Worm (Caenorhabditis elegans) whole organism, L3 larva: ENCODE measurements around the gene H38K22.6.

Experiments
- R02D3.7 ChIP-seq: fragments of 150-350 bp; optimal IDR thresholded peaks from 2 replicates; lab custom pipeline; 2014; ENCODE audit warnings: missing biosample characterization, missing genetic modification characterization
- ZK546.5 ChIP-seq: sonication (generic microtip); optimal IDR thresholded peaks from 2 replicates; lab custom pipeline; 2017; ENCODE audit warnings: missing biosample characterization, missing genetic modification characterization
- aly-2 ChIP-seq: fragments of 150-350 bp; optimal IDR thresholded peaks from 2 replicates; lab custom pipeline; 2014; ENCODE audit warnings: missing biosample characterization, missing genetic modification characterization
- ama-1 ChIP-seq: fragments of 150-350 bp; optimal IDR thresholded peaks from 2 replicates; lab custom pipeline; 2018
- ceh-16 ChIP-seq: sonication (generic microtip); optimal IDR thresholded peaks from 2 replicates; lab custom pipeline; 2017; ENCODE audit warnings: missing biosample characterization, missing genetic modification characterization
- ceh-28 ChIP-seq: fragments of 150-350 bp; optimal IDR thresholded peaks from 2 replicates; lab custom pipeline; 2014; ENCODE audit warnings: missing biosample characterization, missing genetic modification reagents, missing genetic modification characterization
- ceh-82 ChIP-seq: fragments of 150-350 bp; optimal IDR thresholded peaks from 2 replicates; lab custom pipeline; 2014; ENCODE audit warnings: missing biosample characterization, missing genetic modification characterization
- egl-27 ChIP-seq: sonication (generic microtip); optimal IDR thresholded peaks from 4 replicates; lab custom pipeline; 2017; ENCODE audit warnings: missing biosample characterization, missing genetic modification reagents, missing genetic modification characterization
- elt-1 ChIP-seq: fragments of 150-350 bp; optimal IDR thresholded peaks from 2 replicates; lab custom pipeline; 2014; ENCODE audit warnings: missing biosample characterization, missing genetic modification characterization
- elt-2 ChIP-seq: sonication (generic microtip); optimal IDR thresholded peaks from 2 replicates; lab custom pipeline; 2016; ENCODE audit warnings: missing genetic modification reagents, mild to moderate bottlenecking, missing genetic modification characterization, missing compliant biosample characterization
- elt-3 ChIP-seq, 3 experiments: fragments of 150-350 bp in 1 of 3; sonication (generic microtip) in 2 of 3; optimal IDR thresholded peaks; 2 replicates in 2 of 3; 4 replicates in 1 of 3; lab custom pipeline; 2014 to 2017; ENCODE audit warnings: missing biosample characterization in 3 of 3, missing genetic modification characterization in 3 of 3
- eor-1 ChIP-seq, 2 experiments: fragments of 150-350 bp; optimal IDR thresholded peaks; 2 replicates each; lab custom pipeline; 2014 to 2018; ENCODE audit warnings: missing biosample characterization in 2 of 2, missing genetic modification characterization in 2 of 2
- fkh-10 ChIP-seq: sonication (generic microtip); optimal IDR thresholded peaks from 2 replicates; lab custom pipeline; 2017; ENCODE audit warnings: missing biosample characterization, missing genetic modification reagents, missing genetic modification characterization
- fkh-2 ChIP-seq: fragments of 150-350 bp; optimal IDR thresholded peaks from 2 replicates; lab custom pipeline; 2014; ENCODE audit warnings: missing biosample characterization, missing genetic modification reagents, missing genetic modification characterization
- fos-1 ChIP-seq: fragments of 150-350 bp; optimal IDR thresholded peaks from 2 replicates; lab custom pipeline; 2014; ENCODE audit warnings: missing biosample characterization, missing genetic modification characterization
- hmg-11 ChIP-seq: sonication (generic microtip); optimal IDR thresholded peaks from 2 replicates; lab custom pipeline; 2016; ENCODE audit warnings: missing genetic modification characterization, missing compliant biosample characterization
- jun-1 ChIP-seq: fragments of 150-350 bp; optimal IDR thresholded peaks from 2 replicates; lab custom pipeline; 2014; ENCODE audit warnings: missing biosample characterization, missing genetic modification reagents, missing genetic modification characterization
- lin-15B ChIP-seq: fragments of 150-350 bp; optimal IDR thresholded peaks from 2 replicates; lab custom pipeline; 2014; ENCODE audit warnings: missing biosample characterization, missing genetic modification characterization
- lin-39 ChIP-seq: fragments of 150-350 bp; optimal IDR thresholded peaks from 2 replicates; lab custom pipeline; 2018; ENCODE audit warnings: missing biosample characterization, missing genetic modification reagents, missing genetic modification characterization
- lsy-12 ChIP-seq: sonication (generic microtip); optimal IDR thresholded peaks from 2 replicates; lab custom pipeline; 2016; ENCODE audit warnings: mild to moderate bottlenecking, missing genetic modification characterization, missing compliant biosample characterization
- mdl-1 ChIP-seq: fragments of 150-350 bp; optimal IDR thresholded peaks from 2 replicates; lab custom pipeline; 2014; ENCODE audit warnings: missing biosample characterization, missing genetic modification characterization
- mml-1 ChIP-seq: fragments of 150-350 bp; sonication (generic microtip); optimal IDR thresholded peaks from 3 replicates; lab custom pipeline; 2014; ENCODE audit warnings: missing biosample characterization, missing genetic modification characterization
- nfya-1 ChIP-seq: sonication (generic microtip); optimal IDR thresholded peaks from 2 replicates; lab custom pipeline; 2017; ENCODE audit warnings: missing genetic modification characterization, mild to moderate bottlenecking, missing compliant biosample characterization, antibody characterized with exemption, moderate library complexity; ENCODE audit not compliant: insufficient read depth
- nhr-11 ChIP-seq: fragments of 150-350 bp; optimal IDR thresholded peaks from 2 replicates; lab custom pipeline; 2014; ENCODE audit warnings: missing biosample characterization, missing genetic modification characterization
- nhr-12 ChIP-seq: fragments of 150-350 bp; optimal IDR thresholded peaks from 2 replicates; lab custom pipeline; 2014; ENCODE audit warnings: missing biosample characterization, missing genetic modification characterization
- nhr-23 ChIP-seq: fragments of 150-350 bp; optimal IDR thresholded peaks from 2 replicates; lab custom pipeline; 2014; ENCODE audit warnings: missing biosample characterization, missing genetic modification reagents, missing genetic modification characterization
- nhr-237 ChIP-seq: fragments of 150-350 bp; optimal IDR thresholded peaks from 2 replicates; lab custom pipeline; 2014; ENCODE audit warnings: missing biosample characterization, missing genetic modification characterization
- nhr-25 ChIP-seq: sonication (generic microtip); optimal IDR thresholded peaks from 2 replicates; lab custom pipeline; 2017; ENCODE audit warnings: missing biosample characterization, missing genetic modification characterization
- nhr-28 ChIP-seq: fragments of 150-350 bp; optimal IDR thresholded peaks from 2 replicates; lab custom pipeline; 2014; ENCODE audit warnings: missing biosample characterization, missing genetic modification characterization
- nhr-43 ChIP-seq: sonication (generic microtip); optimal IDR thresholded peaks from 2 replicates; lab custom pipeline; 2016; ENCODE audit warnings: mild to moderate bottlenecking, missing genetic modification characterization, missing compliant biosample characterization; ENCODE audit not compliant: poor library complexity, severe bottlenecking
- nhr-67 ChIP-seq: fragments of 150-350 bp; optimal IDR thresholded peaks from 2 replicates; lab custom pipeline; 2014; ENCODE audit warnings: missing biosample characterization, missing genetic modification characterization
- nhr-76 ChIP-seq: fragments of 150-350 bp; sonication (generic microtip); optimal IDR thresholded peaks from 5 replicates; lab custom pipeline; 2014; ENCODE audit warnings: missing biosample characterization, missing genetic modification characterization
- nhr-77 ChIP-seq: fragments of 150-350 bp; optimal IDR thresholded peaks from 2 replicates; lab custom pipeline; 2014; ENCODE audit warnings: missing biosample characterization, missing genetic modification characterization
- pha-4 ChIP-seq: fragments of 150-350 bp; optimal IDR thresholded peaks from 2 replicates; lab custom pipeline; 2014; ENCODE audit warnings: missing biosample characterization, missing genetic modification reagents, missing genetic modification characterization
- pqm-1 ChIP-seq: fragments of 150-350 bp; optimal IDR thresholded peaks from 2 replicates; lab custom pipeline; 2017; ENCODE audit warnings: missing biosample characterization, missing genetic modification characterization, inconsistent platforms
- sea-2 ChIP-seq: fragments of 150-350 bp; sonication (generic microtip); optimal IDR thresholded peaks from 4 replicates; lab custom pipeline; 2014; ENCODE audit warnings: missing biosample characterization, missing genetic modification reagents, missing genetic modification characterization
- skn-1 ChIP-seq: fragments of 150-350 bp; optimal IDR thresholded peaks from 2 replicates; lab custom pipeline; 2014; ENCODE audit warnings: missing biosample characterization, missing genetic modification characterization
- snpc-4 ChIP-seq: fragments of 150-350 bp; optimal IDR thresholded peaks from 2 replicates; lab custom pipeline; 2014; ENCODE audit warnings: missing biosample characterization, missing genetic modification characterization
- tbx-2 ChIP-seq: sonication (generic microtip); optimal IDR thresholded peaks from 2 replicates; lab custom pipeline; 2016; ENCODE audit warnings: mild to moderate bottlenecking, missing genetic modification characterization, missing compliant biosample characterization
- unc-39 ChIP-seq: sonication (generic microtip); optimal IDR thresholded peaks from 4 replicates; lab custom pipeline; 2017; ENCODE audit warnings: missing biosample characterization, missing genetic modification characterization
- zag-1 ChIP-seq: fragments of 150-350 bp; optimal IDR thresholded peaks from 2 replicates; lab custom pipeline; 2014; ENCODE audit warnings: missing biosample characterization, missing genetic modification characterization
- ztf-11 ChIP-seq: fragments of 150-350 bp; optimal IDR thresholded peaks from 2 replicates; lab custom pipeline; 2014; ENCODE audit warnings: missing biosample characterization, missing genetic modification characterization
- ztf-4 ChIP-seq: fragments of 150-350 bp; optimal IDR thresholded peaks from 2 replicates; lab custom pipeline; 2014; ENCODE audit warnings: missing biosample characterization, missing genetic modification characterization

The H38K22.6 gene

DNA sequence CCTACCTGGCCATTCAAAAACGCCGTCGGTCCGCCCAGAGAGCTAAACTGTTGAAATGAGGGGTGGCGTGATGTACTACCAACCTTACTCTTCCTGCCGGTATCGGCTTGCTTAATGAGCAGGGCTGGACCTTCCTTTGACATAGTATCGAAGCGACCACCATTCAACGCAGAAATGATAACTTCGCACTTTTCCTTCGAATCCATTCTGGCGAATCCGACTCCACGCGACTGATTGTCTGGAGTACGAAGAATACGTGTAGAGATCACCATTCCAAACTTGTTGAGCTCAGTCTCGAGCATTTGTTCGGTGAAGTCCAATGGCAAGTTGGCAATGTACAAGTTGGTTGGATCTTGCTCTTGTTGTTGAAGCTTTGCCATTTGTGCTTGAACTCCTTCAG, 42.0 kb upstream of the H38K22.6 start:
- TF ChIP-seq fos-1 (tag; lab: Kevin White, UChicago) (no peak), nhr-237 (tag; lab: Kevin White, UChicago) (no peak), aly-2 (tag; lab: Kevin White, UChicago) (no peak), pha-4 (no peak), hmg-11 (tag; lab: Kevin White, UChicago) (no peak), ceh-82 (no peak), ceh-28 (tag; lab: Kevin White, UChicago) (no peak), egl-27 (no peak), lsy-12 (tag; lab: Kevin White, UChicago) (no peak), fkh-10 (no peak), nhr-28 (tag; lab: Kevin White, UChicago) (no peak), nhr-77 (no peak), ZK546.5 (tag; lab: Kevin White, UChicago) (no peak), nhr-23 (no peak)
- TF ChIP-seq, all 47 proteins: peak for 0

DNA sequence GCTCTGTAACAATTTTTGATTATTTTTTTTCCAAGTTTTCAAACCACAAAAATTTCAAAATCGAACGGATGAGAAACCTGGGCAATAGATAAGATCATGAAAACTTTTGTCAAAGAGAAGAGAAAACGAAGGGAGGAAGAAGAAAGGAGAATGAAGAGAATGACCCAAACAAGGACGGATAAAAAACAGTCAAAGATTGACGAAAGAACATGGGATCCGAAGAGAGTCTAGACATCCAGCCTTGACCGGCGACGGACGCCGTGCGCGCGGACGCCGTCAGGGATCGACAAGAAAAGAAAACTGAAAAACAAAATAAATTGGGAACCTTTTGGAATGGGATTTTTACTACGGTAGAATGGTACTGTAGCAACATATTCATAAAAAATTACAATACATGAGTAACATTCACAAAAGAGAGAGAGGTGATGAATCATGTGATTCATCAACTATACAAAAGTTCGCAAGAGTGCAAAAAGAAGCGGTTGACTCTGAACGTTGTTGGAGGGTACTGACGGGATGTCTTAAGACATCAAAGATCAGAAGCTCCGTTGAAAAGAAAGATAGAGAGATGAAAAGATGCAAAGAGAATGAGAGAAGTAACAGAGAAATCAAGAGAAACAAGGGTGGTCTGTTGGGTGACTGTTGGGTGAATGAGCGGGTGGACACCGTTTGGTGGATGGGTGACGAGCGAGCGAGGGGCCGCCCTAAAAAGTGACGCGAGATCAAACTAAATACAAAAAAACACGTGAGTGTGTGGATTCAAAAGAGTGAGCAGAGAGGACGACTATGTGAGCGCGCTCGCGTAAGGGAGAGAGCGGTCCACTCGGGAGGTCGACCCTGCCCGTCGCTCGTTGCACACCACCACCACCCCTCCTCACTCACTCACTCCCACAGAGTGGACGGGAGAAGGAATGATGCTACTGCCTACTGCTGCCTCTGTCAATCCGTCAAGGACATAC, 39.7 kb upstream of the H38K22.6 start, which contains the start of gene sup-26:
sup-26 (minus strand) TSS at position 10 of the 959 bp plus-strand sequence.
- peak; percentile 44 for TF ChIP-seq nhr-23
- no peak for TF ChIP-seq tbx-2 (tag; lab: Kevin White, UChicago)
- TF ChIP-seq elt-1 (tag; lab: Kevin White, UChicago): no peak
- TF ChIP-seq mdl-1: peak; percentile 2
- TF ChIP-seq nhr-25 (tag; lab: Kevin White, UChicago): peak; percentile 41
- TF ChIP-seq snpc-4 (tag; lab: Kevin White, UChicago): no peak
- TF ChIP-seq R02D3.7 (tag; lab: Kevin White, UChicago): no peak
- TF ChIP-seq unc-39 (tag; lab: Kevin White, UChicago): no peak
- no peak for TF ChIP-seq pqm-1 (tag; lab: Kevin White, UChicago)
- peak; percentile 7 for TF ChIP-seq ama-1 (lab: Kevin White, UChicago)
- peak; percentile 38 for TF ChIP-seq pha-4
- TF ChIP-seq elt-3 (tag; optimal IDR thresholded peaks at IDR 0.05; lab: Kevin White, UChicago): peak in 1 of 3 experiments; percentile 45
- TF ChIP-seq lin-39 (tag; lab: Kevin White, UChicago): peak; percentile 23
- TF ChIP-seq nhr-12: no peak
- TF ChIP-seq jun-1 (tag; lab: Kevin White, UChicago): no peak

DNA sequence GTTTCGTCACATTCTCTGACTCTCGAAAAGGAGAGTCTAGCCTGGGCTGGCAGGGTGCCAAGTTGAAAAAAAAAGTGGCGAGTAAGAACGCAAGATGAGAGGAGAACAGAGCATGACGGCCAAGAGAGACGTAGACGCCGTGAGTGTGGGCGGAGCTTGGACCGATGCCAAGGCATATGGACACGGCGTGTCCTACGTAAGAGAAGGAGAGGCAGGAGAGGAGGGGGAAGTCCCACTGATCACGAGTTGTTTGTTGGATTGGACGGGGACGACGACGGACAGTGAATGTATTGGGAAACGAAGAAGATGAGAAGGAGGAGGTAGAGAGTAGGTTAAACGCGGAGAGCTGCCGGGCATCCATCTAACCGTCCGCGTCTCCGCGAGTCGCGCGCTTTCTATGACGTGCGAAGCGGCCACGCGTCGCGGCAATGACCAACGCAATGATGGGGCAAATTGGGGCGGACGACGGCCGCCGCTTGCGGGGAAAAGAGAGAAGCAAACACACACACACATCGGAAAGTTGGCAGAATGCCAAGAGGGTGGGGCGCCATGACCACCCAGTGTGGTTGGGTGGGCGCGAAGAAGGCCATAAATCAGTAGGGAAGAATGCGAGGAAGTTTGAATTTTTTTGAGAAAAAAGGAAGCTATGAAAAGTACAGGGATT, 38.1 kb upstream of the H38K22.6 start:
- peak; percentile 72 for TF ChIP-seq egl-27
- TF ChIP-seq pha-4: peak; percentile 97
- peak; percentile 82 for TF ChIP-seq ceh-82
- TF ChIP-seq elt-3 (tag; optimal IDR thresholded peaks at IDR 0.05; lab: Kevin White, UChicago): peak in 1 of 3 experiments; percentile 6
- no peak for TF ChIP-seq ztf-11
- TF ChIP-seq aly-2 (tag; lab: Kevin White, UChicago): peak; percentile 51
- TF ChIP-seq zag-1: peak; percentile 75
- peak; percentile 35 for TF ChIP-seq nhr-77
- peak; percentile 92 for TF ChIP-seq nhr-11 (tag; lab: Kevin White, UChicago)
- TF ChIP-seq mdl-1: peak; percentile 93
- no peak for TF ChIP-seq eor-1 (tag; optimal IDR thresholded peaks at IDR 0.05; lab: Kevin White, UChicago)
- peak; percentile 37 for TF ChIP-seq ceh-16 (tag; lab: Kevin White, UChicago)
- TF ChIP-seq mml-1 (tag; lab: Kevin White, UChicago): no peak
- peak; percentile 99 for TF ChIP-seq nhr-25 (tag; lab: Kevin White, UChicago)
- TF ChIP-seq elt-2: peak; percentile 95
- TF ChIP-seq nhr-67: no peak
- peak; percentile 96 for TF ChIP-seq ceh-28 (tag; lab: Kevin White, UChicago)
- peak; percentile 62 for TF ChIP-seq ama-1 (lab: Kevin White, UChicago)
- TF ChIP-seq fkh-10: peak; percentile 87
- TF ChIP-seq nhr-237 (tag; lab: Kevin White, UChicago): no peak
- peak; percentile 98 for TF ChIP-seq nhr-43 (tag; lab: Kevin White, UChicago)
- peak; percentile 97 for TF ChIP-seq lsy-12 (tag; lab: Kevin White, UChicago)
- peak; percentile 40 for TF ChIP-seq nhr-28 (tag; lab: Kevin White, UChicago)
- peak; percentile 99 for TF ChIP-seq nfya-1 (tag; lab: Kevin White, UChicago)
- no peak for TF ChIP-seq skn-1 (tag; lab: Kevin White, UChicago)
- peak; percentile 85 for TF ChIP-seq R02D3.7 (tag; lab: Kevin White, UChicago)
- TF ChIP-seq tbx-2 (tag; lab: Kevin White, UChicago): peak; percentile 97
- TF ChIP-seq unc-39 (tag; lab: Kevin White, UChicago): no peak
- peak; percentile 91 for TF ChIP-seq elt-1 (tag; lab: Kevin White, UChicago)
- TF ChIP-seq lin-15B (tag; lab: Kevin White, UChicago): peak; percentile 85
- peak; percentile 95 for TF ChIP-seq lin-39 (tag; lab: Kevin White, UChicago)
- peak; percentile 77 for TF ChIP-seq sea-2
- TF ChIP-seq fkh-2: no peak
- peak; percentile 89 for TF ChIP-seq snpc-4 (tag; lab: Kevin White, UChicago)
- TF ChIP-seq ztf-4 (tag; lab: Kevin White, UChicago): peak; percentile 85
- TF ChIP-seq fos-1 (tag; lab: Kevin White, UChicago): peak; percentile 86
- TF ChIP-seq ZK546.5 (tag; lab: Kevin White, UChicago): peak; percentile 27
- TF ChIP-seq nhr-76 (tag; lab: Kevin White, UChicago): peak; percentile 14
- TF ChIP-seq nhr-12: no peak
